Worm (Caenorhabditis elegans) whole organism, young adult: ENCODE data around the gene F22E5.17.
"Not testable (repeated sequence)": the region's sequence is repeated elsewhere in the genome, so short reads cannot be mapped to it uniquely, and the experiment has no call there.

Experiments used
- B0019.2 ChIP-seq: fragments of 200-800 bp; sonication (Bioruptor generic); conservative IDR thresholded peaks from 2 replicates; pipeline ENCODE4 v1.3.6; 2022; ENCODE audit warnings: missing genetic modification reagents, missing genetic modification characterization, missing compliant biosample characterization
- F22D6.2 ChIP-seq: sonication (generic microtip); optimal IDR thresholded peaks from 2 replicates; lab custom pipeline; 2016; ENCODE audit warnings: mild to moderate bottlenecking, missing genetic modification characterization, missing compliant biosample characterization
- F52B5.7 ChIP-seq: sonication (generic microtip); optimal IDR thresholded peaks from 2 replicates; lab custom pipeline; 2016; ENCODE audit warnings: mild to moderate bottlenecking, missing genetic modification characterization, missing compliant biosample characterization
- F57C9.4 ChIP-seq: sonication (generic microtip); optimal IDR thresholded peaks from 2 replicates; lab custom pipeline; 2017; ENCODE audit warnings: mild to moderate bottlenecking, missing genetic modification characterization, missing compliant biosample characterization
- T26A5.8 ChIP-seq: sonication (generic microtip); optimal IDR thresholded peaks from 2 replicates; lab custom pipeline; 2016; ENCODE audit warnings: missing genetic modification characterization, missing compliant biosample characterization
- Y56A3A.18 ChIP-seq: fragments of 200-800 bp; sonication (Bioruptor generic); IDR thresholded peaks from 2 replicates; pipeline ENCODE4 v1.3.6; 2022; ENCODE audit warnings: missing genetic modification reagents, missing genetic modification characterization, missing compliant biosample characterization
- ama-1 ChIP-seq, 3 experiments: fragments of 150-350 bp in 1 of 3; sonication (generic microtip) in 2 of 3; optimal IDR thresholded peaks; 2 replicates each; lab custom pipeline; 2014 to 2018; ENCODE audit warnings: missing biosample characterization in 2 of 3, missing genetic modification characterization in 2 of 3, missing genetic modification reagents in 2 of 3
- dox-1 ChIP-seq: fragments of 200-800 bp; sonication (Bioruptor generic); IDR thresholded peaks from 2 replicates; pipeline ENCODE4 v1.3.6; 2022; ENCODE audit warnings: missing genetic modification reagents, missing genetic modification characterization, missing compliant biosample characterization
- dpl-1 ChIP-seq: fragments of 150-350 bp; optimal IDR thresholded peaks from 2 replicates; lab custom pipeline; 2014; ENCODE audit warnings: missing biosample characterization, missing genetic modification reagents, missing genetic modification characterization
- egl-44 ChIP-seq: fragments of 200-800 bp; sonication (Bioruptor generic); IDR thresholded peaks from 2 replicates; pipeline ENCODE4 v1.3.6; 2022; ENCODE audit warnings: missing genetic modification reagents, missing genetic modification characterization, missing compliant biosample characterization
- hrde-1 ChIP-seq: sonication (generic microtip); optimal IDR thresholded peaks from 2 replicates; lab custom pipeline; 2016; ENCODE audit warnings: missing genetic modification characterization, mild to moderate bottlenecking, missing compliant biosample characterization, moderate library complexity, missing genotype, missing genetic modification reagents, borderline replicate concordance
- lag-1 ChIP-seq: fragments of 200-800 bp; sonication (Bioruptor generic); IDR thresholded peaks from 2 replicates; pipeline ENCODE4 v1.3.6; 2022; ENCODE audit warnings: missing genetic modification reagents, missing genetic modification characterization, missing compliant biosample characterization
- let-607 ChIP-seq, 2 experiments: fragments of 200-800 bp in 1 of 2; sonication (Bioruptor generic) in 1 of 2; sonication (generic microtip) in 1 of 2; optimal IDR thresholded peaks; 2 replicates each; lab custom pipeline; 2016 to 2018; ENCODE audit warnings: mild to moderate bottlenecking in 2 of 2, missing compliant biosample characterization in 2 of 2, missing genetic modification characterization in 2 of 2, moderate library complexity in 2 of 2, missing genotype in 1 of 2
- lir-1 ChIP-seq: fragments of 200-800 bp; sonication (Bioruptor generic); conservative IDR thresholded peaks from 2 replicates; pipeline ENCODE4 v1.3.6; 2022; ENCODE audit warnings: missing genetic modification reagents, missing genetic modification characterization, missing compliant biosample characterization
- madf-10 ChIP-seq: sonication (generic microtip); optimal IDR thresholded peaks from 2 replicates; lab custom pipeline; 2016; ENCODE audit warnings: mild to moderate bottlenecking, missing genetic modification characterization, missing compliant biosample characterization
- mes-4 ChIP-seq: sonication (generic microtip); optimal IDR thresholded peaks from 2 replicates; lab custom pipeline; 2016; ENCODE audit warnings: missing genotype, missing genetic modification characterization, missing compliant biosample characterization
- nfya-1 ChIP-seq: sonication (generic microtip); optimal IDR thresholded peaks from 2 replicates; lab custom pipeline; 2017; ENCODE audit warnings: antibody characterized with exemption, missing compliant biosample characterization, missing genetic modification characterization, borderline replicate concordance; ENCODE audit not compliant: insufficient read depth
- nfyb-1 ChIP-seq: fragments of 200-800 bp; sonication (Bioruptor generic); IDR thresholded peaks from 2 replicates; pipeline ENCODE4 v1.3.6; 2022; ENCODE audit warnings: missing genetic modification reagents, missing genetic modification characterization, missing compliant biosample characterization
- nhr-179 ChIP-seq: sonication (generic microtip); optimal IDR thresholded peaks from 2 replicates; lab custom pipeline; 2016; ENCODE audit warnings: mild to moderate bottlenecking, missing genetic modification characterization, missing compliant biosample characterization
- pbrm-1 ChIP-seq: fragments of 200-800 bp; sonication (Bioruptor generic); IDR thresholded peaks from 2 replicates; pipeline ENCODE4 v1.3.6; 2022; ENCODE audit warnings: missing genetic modification reagents, missing genetic modification characterization, missing compliant biosample characterization
- rec-8 ChIP-seq, 2 experiments: sonication (generic microtip); optimal IDR thresholded peaks; 2 replicates each; lab custom pipeline; 2016; ENCODE audit warnings: mild to moderate bottlenecking in 2 of 2, missing genetic modification characterization in 2 of 2, missing genetic modification reagents in 2 of 2, missing genotype in 2 of 2, missing biosample characterization in 1 of 2, missing compliant biosample characterization in 1 of 2, moderate library complexity in 1 of 2
- snpc-1.3 ChIP-seq: sonication (generic microtip); optimal IDR thresholded peaks from 2 replicates; lab custom pipeline; 2017; ENCODE audit warnings: missing genetic modification characterization, mild to moderate bottlenecking, missing compliant biosample characterization, antibody characterized with exemption, moderate library complexity, missing genotype, missing genetic modification reagents; ENCODE audit not compliant: insufficient read depth
- somi-1 ChIP-seq: fragments of 200-800 bp; sonication (Bioruptor generic); optimal IDR thresholded peaks from 2 replicates; lab custom pipeline; 2018; ENCODE audit warnings: mild to moderate bottlenecking, missing genetic modification characterization, missing compliant biosample characterization
- tbx-9 ChIP-seq: sonication (generic microtip); optimal IDR thresholded peaks from 2 replicates; lab custom pipeline; 2016; ENCODE audit warnings: borderline replicate concordance, missing genetic modification characterization, inconsistent platforms, missing compliant biosample characterization
- unc-62 ChIP-seq: fragments of 150-350 bp; optimal IDR thresholded peaks from 2 replicates; lab custom pipeline; 2014; ENCODE audit warnings: missing biosample characterization, missing genetic modification reagents, missing genetic modification characterization
- ztf-18 ChIP-seq: sonication (generic microtip); optimal IDR thresholded peaks from 2 replicates; lab custom pipeline; 2016; ENCODE audit warnings: missing genotype, mild to moderate bottlenecking, missing genetic modification characterization, missing compliant biosample characterization

Gene F22E5.17

ce11 chrII:2684783-2685182 is 6.9 kb downstream of the F22E5.17 start:
- no peak for TF ChIP-seq dox-1 (GFP tag; lab: Robert Waterston, UW)
- TF ChIP-seq ama-1 (optimal IDR thresholded peaks at IDR 0.05; lab: Kevin White, UChicago), result no peak
- no peak for TF ChIP-seq ama-1 (GFP tag; optimal IDR thresholded peaks at IDR 0.05; lab: Kevin White, UChicago)
- TF ChIP-seq pbrm-1 (GFP tag; lab: Robert Waterston, UW), result no peak
- no peak for TF ChIP-seq F57C9.4
- no peak for TF ChIP-seq nhr-179
- TF ChIP-seq Y56A3A.18 (GFP tag; lab: Robert Waterston, UW), result no peak
- TF ChIP-seq snpc-1.3, result no peak
- TF ChIP-seq ztf-18 (tag; lab: Kevin White, UChicago), result no peak

DNA sequence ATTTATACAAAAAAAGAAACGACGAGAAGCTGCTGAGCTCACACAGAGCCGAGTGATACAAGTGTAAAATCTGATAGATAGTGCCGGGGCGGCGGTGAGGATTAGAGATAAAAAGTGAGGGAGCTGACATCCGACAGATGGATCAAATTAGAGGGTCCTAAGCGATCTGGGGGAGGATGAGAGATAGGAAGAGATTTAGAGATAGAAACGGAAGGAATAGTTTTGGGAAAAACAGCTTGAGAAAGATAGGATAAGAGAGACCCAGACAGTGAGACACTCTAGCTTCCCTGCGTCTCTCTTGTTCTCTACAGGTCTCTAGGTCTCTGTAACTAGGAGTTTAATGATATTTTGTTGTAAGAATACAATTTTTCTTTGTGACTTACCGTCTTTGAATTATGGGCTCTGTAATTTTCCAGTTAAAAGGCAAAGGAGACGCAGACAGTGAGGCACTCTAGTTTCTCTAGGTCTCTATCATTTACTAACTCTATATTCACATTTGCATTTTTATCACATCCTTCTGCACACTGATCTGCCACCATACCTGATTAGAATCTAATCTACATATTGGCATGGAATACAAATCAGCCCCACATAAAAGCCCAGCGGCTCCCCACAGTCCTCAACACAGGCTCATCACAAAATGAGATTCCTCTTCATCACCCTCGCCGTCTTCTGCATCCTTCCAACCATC is 9.3 kb downstream of the F22E5.17 start, which contains the start of the genes sup-9 and nspf-1:
Gene sup-9, minus strand, starts transcription at position 43 of the 691 bp plus-strand sequence.
Gene nspf-1, plus strand, starts transcription at position 641 of the 691 bp plus-strand sequence.
- TF ChIP-seq nfya-1 (tag; lab: Kevin White, UChicago), result no peak

- TF ChIP-seq mes-4 (tag; lab: Kevin White, UChicago); let-607 (tag; optimal IDR thresholded peaks at IDR 0.05; lab: Kevin White, UChicago); rec-8 (tag; optimal IDR thresholded peaks at IDR 0.05; lab: Kevin White, UChicago): not testable (repeated sequence)
Measured at ce11 chrII:2688616-2689015, 10.8 kb downstream of the F22E5.17 start, which contains the start of gene nspf-2. Gene nspf-2 (plus strand): TSS chrII:2688916.

- TF ChIP-seq lag-1 (GFP tag; lab: Robert Waterston, UW) (no peak), egl-44 (no peak), F22D6.2 (tag; lab: Kevin White, UChicago) (no peak), nfya-1 (tag; lab: Kevin White, UChicago) (no peak), B0019.2 (no peak), lir-1 (GFP tag; lab: Robert Waterston, UW) (no peak), unc-62 (GFP tag; lab: Kevin White, UChicago) (no peak), F52B5.7 (tag; lab: Kevin White, UChicago) (no peak)
Measured at ce11 chrII:2690080-2690479, 12.2 kb downstream of the F22E5.17 start, which contains the start of gene nspf-3. Gene nspf-3 (minus strand): TSS chrII:2690180.

- TF ChIP-seq nfyb-1 (GFP tag; lab: Robert Waterston, UW) (no peak), dpl-1 (GFP tag; lab: Kevin White, UChicago) (no peak), somi-1 (GFP tag; lab: Kevin White, UChicago) (no peak), ama-1 (optimal IDR thresholded peaks at IDR 0.05; lab: Kevin White, UChicago) (no peak), ama-1 (GFP tag; optimal IDR thresholded peaks at IDR 0.05; lab: Kevin White, UChicago) (no peak), snpc-1.3 (no peak), T26A5.8 (tag; lab: Kevin White, UChicago) (no peak)
Measured at ce11 chrII:2692476-2692875, 14.6 kb downstream of the F22E5.17 start, which contains the start of gene set-11. Gene set-11 (minus strand): TSS chrII:2692576.

DNA sequence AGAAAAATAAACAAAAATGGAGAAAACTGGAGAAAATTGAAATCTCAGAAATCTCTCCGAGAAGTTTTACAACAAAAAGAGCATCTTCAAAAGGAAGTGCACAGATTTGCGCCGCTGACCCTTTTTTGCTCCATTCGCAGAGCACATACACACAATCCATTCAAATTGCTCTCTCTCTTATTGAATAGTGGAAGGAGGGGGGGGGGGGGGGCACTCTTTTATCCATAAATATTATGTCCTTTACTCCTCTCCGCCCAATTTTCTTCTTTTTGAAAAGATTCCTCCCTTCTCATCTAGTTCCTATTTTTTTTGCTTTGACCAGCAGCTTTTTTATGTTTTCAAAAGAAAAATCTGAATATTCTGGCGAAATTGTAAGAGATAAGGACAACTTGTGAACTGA is 17.2 kb downstream of the F22E5.17 start:
- no peak for TF ChIP-seq hrde-1
- no peak for TF ChIP-seq madf-10
- no peak for TF ChIP-seq tbx-9 (tag; lab: Kevin White, UChicago)
